Worm (Caenorhabditis elegans): ENCODE measurements around the gene ufbp-1.
A peak's percentile ranks its signal among the peaks of the same experiment; 100 is the strongest.

Gene ufbp-1

DNA sequence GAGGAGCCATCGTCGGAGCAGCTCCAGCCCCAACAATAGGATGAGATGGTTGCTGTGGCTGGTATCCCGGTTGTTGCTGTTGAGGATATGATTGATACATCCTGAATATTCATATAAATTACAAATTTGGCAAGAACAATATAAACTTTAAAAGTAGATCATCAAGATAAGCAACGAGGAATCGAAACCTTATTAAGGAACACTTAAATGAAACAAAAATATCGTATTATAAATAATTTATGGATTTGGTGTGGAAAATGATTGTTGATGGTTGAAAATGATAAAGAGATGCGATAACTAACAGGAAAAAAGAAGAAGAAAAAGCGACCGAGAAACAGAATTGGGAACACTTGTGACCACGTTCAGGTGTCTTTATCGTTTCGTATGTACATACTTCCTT is 4.1 kb downstream of the ufbp-1 start, which contains the start of gene pqn-96:
Gene pqn-96 (minus strand): TSS at position 101 of the 400 bp plus-strand sequence.
- no peak for TF ChIP-seq mxl-2 (GFP tag; conservative IDR thresholded peaks at IDR 0.05)
- TF ChIP-seq hlh-30 (tag; optimal IDR thresholded peaks at IDR 0.05; ENCODE audit: insufficient read depth) = peak; percentile 17
- TF ChIP-seq zfp-2 (tag; optimal IDR thresholded peaks at IDR 0.05) = no peak
- peak; percentile 17 for TF ChIP-seq nhr-28 (tag; optimal IDR thresholded peaks at IDR 0.05)

DNA sequence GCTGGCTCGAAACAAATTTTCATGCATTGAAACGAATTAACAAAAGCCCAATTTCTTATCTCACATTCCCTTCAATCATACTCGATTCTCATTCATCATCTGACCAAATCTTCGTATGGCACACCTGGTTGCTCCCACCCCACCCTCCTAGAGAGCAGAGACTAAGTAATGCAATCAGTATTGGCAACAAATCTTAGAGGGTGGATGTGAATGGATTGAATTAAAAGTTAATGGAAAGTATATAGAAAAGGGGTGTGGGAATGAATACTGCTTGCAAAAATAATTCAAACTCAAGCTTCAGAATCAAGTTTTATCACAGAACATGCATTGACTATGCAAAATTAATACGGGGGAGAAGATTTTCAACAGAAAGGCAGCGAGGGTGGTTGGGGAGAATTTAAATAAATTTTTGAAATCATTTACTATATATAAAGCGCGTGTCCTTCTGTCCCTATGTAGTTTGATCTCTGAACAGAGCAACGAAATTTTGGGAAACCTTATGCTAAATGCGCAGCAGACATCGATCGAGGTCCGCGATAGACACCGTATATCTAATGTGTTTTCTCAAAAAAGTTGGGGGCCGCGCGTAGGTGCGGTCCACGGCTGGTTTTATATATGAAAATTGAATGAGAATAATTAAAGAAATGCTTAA is 5.5 kb downstream of the ufbp-1 start:
- TF ChIP-seq lin-29 (GFP tag; IDR thresholded peaks at IDR 0.05) = no peak
- TF ChIP-seq Y5F2A.4 (GFP tag; optimal IDR thresholded peaks at IDR 0.05) = no peak
- TF ChIP-seq Y48G9A.11 (GFP tag; IDR thresholded peaks at IDR 0.05) = no peak
- TF ChIP-seq unc-62 (GFP tag; optimal IDR thresholded peaks at IDR 0.05 in 1 of 2) = peak in 1 of 2 experiments; percentile 60
- no peak for TF ChIP-seq unc-62 (tag; optimal IDR thresholded peaks at IDR 0.05)
- no peak for TF ChIP-seq lir-3 (tag; optimal IDR thresholded peaks at IDR 0.05)
- TF ChIP-seq set-16 (GFP tag; IDR thresholded peaks at IDR 0.05) = no peak
- peak; percentile 70 for TF ChIP-seq aha-1 (tag)

DNA sequence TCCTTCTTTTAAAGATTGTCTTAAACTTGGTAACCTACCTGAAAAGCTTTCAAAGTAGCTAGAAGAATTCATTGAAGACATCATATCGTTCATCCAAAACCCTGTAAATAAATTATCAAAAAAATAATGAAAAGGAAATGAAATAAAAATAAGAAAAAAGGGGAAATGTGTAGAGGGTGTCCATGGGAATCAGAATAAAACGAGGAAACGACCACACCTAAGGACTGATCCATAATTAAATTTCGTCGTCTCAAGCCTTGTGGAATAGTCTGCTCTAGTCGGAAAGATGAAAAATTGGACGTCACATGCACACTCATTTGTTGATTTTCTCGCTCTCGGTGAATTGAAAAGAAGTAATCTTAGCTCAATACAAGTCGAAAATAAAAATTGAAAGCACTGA is 8.3 kb downstream of the ufbp-1 start, which contains the start of gene ZK1236.9:
Gene ZK1236.9 (minus strand): TSS at position 101 of the 400 bp plus-strand sequence.
- TF ChIP-seq lim-7 (GFP tag; IDR thresholded peaks at IDR 0.05) (no peak), Y75B8A.6 (GFP tag; IDR thresholded peaks at IDR 0.05) (no peak), spr-1 (tag; optimal IDR thresholded peaks at IDR 0.05) (no peak), nhr-237 (tag; optimal IDR thresholded peaks at IDR 0.05) (no peak), nhr-41 (GFP tag; IDR thresholded peaks at IDR 0.05) (no peak), F10B5.3 (tag; optimal IDR thresholded peaks at IDR 0.05) (no peak), nhr-11 (tag; optimal IDR thresholded peaks at IDR 0.05) (no peak), T20F7.1 (GFP tag; optimal IDR thresholded peaks at IDR 0.05) (no peak), daf-19 (GFP tag; conservative IDR thresholded peaks at IDR 0.05) (no peak), set-16 (GFP tag; IDR thresholded peaks at IDR 0.05) (no peak), egl-43 (GFP tag; IDR thresholded peaks at IDR 0.05) (no peak), unc-39 (tag; optimal IDR thresholded peaks at IDR 0.05) (no peak), hlh-11 (tag; optimal IDR thresholded peaks at IDR 0.05) (no peak), ceh-44 (GFP tag; IDR thresholded peaks at IDR 0.05) (no peak)

DNA sequence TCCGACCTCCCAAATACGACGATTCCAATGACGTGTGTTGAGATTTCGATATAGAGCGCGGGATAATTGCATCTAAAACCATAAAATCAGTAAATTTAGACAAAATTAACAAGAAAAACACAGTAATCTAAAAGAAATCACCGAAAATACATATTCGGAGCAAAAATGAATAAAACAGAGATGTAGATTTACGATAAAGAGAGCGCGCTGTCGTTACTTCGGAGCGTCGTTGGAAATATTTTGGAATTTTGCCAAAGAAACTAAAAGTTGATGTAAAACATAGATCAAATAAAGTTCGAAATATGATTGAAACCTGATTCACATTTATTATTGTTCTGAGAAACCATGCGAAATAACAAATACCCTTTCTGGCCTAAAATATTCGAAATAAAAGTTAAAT is 11.3 kb downstream of the ufbp-1 start, which contains the start of gene ZK1236.5:
Gene ZK1236.5 (minus strand): TSS at position 72 of the 400 bp plus-strand sequence.
- TF ChIP-seq nhr-6 (tag; optimal IDR thresholded peaks at IDR 0.05) (peak; percentile 50), nhr-76 (tag; optimal IDR thresholded peaks at IDR 0.05) (no peak), aha-1 (tag) (peak; percentile 46), lin-15B (tag; optimal IDR thresholded peaks at IDR 0.05) (no peak), unc-130 (GFP tag; optimal IDR thresholded peaks at IDR 0.05) (no peak), lsy-2 (tag; optimal IDR thresholded peaks at IDR 0.05) (peak in 1 of 2 experiments; percentile 64), T20F7.1 (GFP tag; optimal IDR thresholded peaks at IDR 0.05) (peak; percentile 94), R02D3.7 (tag; optimal IDR thresholded peaks at IDR 0.05) (peak; percentile 71), dpl-1 (GFP tag; optimal IDR thresholded peaks at IDR 0.05) (peak; percentile 30), Y48G9A.11 (GFP tag; IDR thresholded peaks at IDR 0.05) (peak; percentile 94), mes-2 (tag; optimal IDR thresholded peaks at IDR 0.05; ENCODE audit: poor library complexity, severe bottlenecking) (peak; percentile 62)

DNA sequence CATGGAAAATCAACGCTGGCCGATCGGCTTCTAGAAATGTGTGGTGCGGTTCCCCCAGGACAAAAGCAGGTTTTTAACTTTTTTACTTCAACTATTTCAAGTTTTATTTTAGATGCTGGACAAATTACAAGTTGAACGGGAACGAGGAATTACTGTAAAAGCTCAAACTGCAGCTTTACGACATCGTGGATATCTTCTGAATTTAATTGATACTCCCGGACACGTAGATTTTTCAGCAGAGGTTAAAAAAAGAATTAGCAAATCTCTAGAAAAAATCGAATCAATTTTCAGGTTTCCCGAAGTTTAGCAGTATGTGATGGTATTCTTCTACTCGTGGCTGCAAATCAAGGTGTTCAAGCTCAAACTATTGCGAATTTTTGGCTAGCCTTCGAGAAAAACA is 13.9 kb downstream of the ufbp-1 start:
- TF ChIP-seq D1046.2 (GFP tag; IDR thresholded peaks at IDR 0.05) (no peak), ceh-20 (GFP tag; IDR thresholded peaks at IDR 0.05) (no peak), arid-1 (GFP tag; conservative IDR thresholded peaks at IDR 0.05) (no peak), lim-7 (GFP tag; IDR thresholded peaks at IDR 0.05) (no peak), ama-1 (optimal IDR thresholded peaks at IDR 0.05) (no peak), Y105C5A.15 (GFP tag; IDR thresholded peaks at IDR 0.05) (no peak), tra-1 (GFP tag; IDR thresholded peaks at IDR 0.05) (no peak), mdt-29 (GFP tag; IDR thresholded peaks at IDR 0.05) (no peak), set-16 (GFP tag; IDR thresholded peaks at IDR 0.05) (no peak), hmg-1.1 (GFP tag; IDR thresholded peaks at IDR 0.05) (no peak), aha-1 (tag) (no peak), Y5F2A.4 (GFP tag; optimal IDR thresholded peaks at IDR 0.05) (no peak), lin-39 (tag; optimal IDR thresholded peaks at IDR 0.05) (no peak), rbr-2 (tag; optimal IDR thresholded peaks at IDR 0.05) (no peak), jun-1 (tag; optimal IDR thresholded peaks at IDR 0.05) (no peak)

All from whole organism, L4 larva.